Worm (Caenorhabditis elegans): ENCODE results near the gene Y39B6A.30.

ce11 chrV:19001656-19002055, 12.7 kb upstream of the Y39B6A.30 start, which contains the start of gene Y39B6A.33:
- TF ChIP-seq unc-55 (GFP tag; optimal IDR thresholded peaks at IDR 0.05): no peak
- TF ChIP-seq nhr-12 (tag; optimal IDR thresholded peaks at IDR 0.05): no peak
- TF ChIP-seq nhr-77 (tag; optimal IDR thresholded peaks at IDR 0.05): no peak
- no peak for TF ChIP-seq dmd-4 (tag; optimal IDR thresholded peaks at IDR 0.05)
- no peak for TF ChIP-seq lin-13 (GFP tag; optimal IDR thresholded peaks at IDR 0.05)
- TF ChIP-seq mdl-1 (tag; optimal IDR thresholded peaks at IDR 0.05): no peak
- TF ChIP-seq fos-1 (tag; optimal IDR thresholded peaks at IDR 0.05): no peak
- no peak for TF ChIP-seq ztf-11 (tag; optimal IDR thresholded peaks at IDR 0.05)
- no peak for TF ChIP-seq blmp-1 (tag; optimal IDR thresholded peaks at IDR 0.05; ENCODE audit: insufficient read depth)
- TF ChIP-seq sma-3 (GFP tag; optimal IDR thresholded peaks at IDR 0.05): no peak
- no peak for TF ChIP-seq egl-27 (tag; optimal IDR thresholded peaks at IDR 0.05)
- TF ChIP-seq snpc-4 (tag; optimal IDR thresholded peaks at IDR 0.05): no peak
- no peak for TF ChIP-seq ZK546.5 (tag; optimal IDR thresholded peaks at IDR 0.05)
